Worm (Caenorhabditis elegans) whole organism, late embryonic: ENCODE results near the gene ugt-41.

Source experiments
- C38D4.7 ChIP-seq: fragments of 200-800 bp; sonication (Bioruptor generic); optimal IDR thresholded peaks from 2 replicates; lab custom pipeline; 2018; ENCODE audit warnings: mild to moderate bottlenecking, missing genetic modification characterization, moderate library complexity, missing compliant biosample characterization
- ama-1 ChIP-seq: fragments of 150-350 bp; optimal IDR thresholded peaks from 2 replicates; lab custom pipeline; 2014
- dve-1 ChIP-seq: sonication (generic microtip); optimal IDR thresholded peaks from 2 replicates; lab custom pipeline; 2017; ENCODE audit warnings: antibody characterized with exemption, mild to moderate bottlenecking, missing genetic modification characterization, missing compliant biosample characterization
- eyg-1 ChIP-seq: sonication (generic microtip); optimal IDR thresholded peaks from 2 replicates; lab custom pipeline; 2016; ENCODE audit warnings: missing genotype, missing genetic modification characterization, missing compliant biosample characterization
- nhr-11 ChIP-seq: fragments of 150-350 bp; optimal IDR thresholded peaks from 2 replicates; lab custom pipeline; 2014; ENCODE audit warnings: missing biosample characterization, missing genetic modification characterization
- pat-9 ChIP-seq: fragments of 200-800 bp; sonication (Bioruptor generic); optimal IDR thresholded peaks from 2 replicates; lab custom pipeline; 2018; ENCODE audit warnings: mild to moderate bottlenecking, missing genetic modification characterization, moderate library complexity, missing compliant biosample characterization
- pha-4 ChIP-seq: fragments of 150-350 bp; optimal IDR thresholded peaks from 2 replicates; lab custom pipeline; 2018; ENCODE audit warnings: missing biosample characterization, missing genetic modification reagents, missing genetic modification characterization
- pqm-1 ChIP-seq: sonication (generic microtip); optimal IDR thresholded peaks from 2 replicates; lab custom pipeline; 2016; ENCODE audit warnings: missing genetic modification characterization, missing compliant biosample characterization
- unc-42 ChIP-seq: sonication (generic microtip); optimal IDR thresholded peaks from 2 replicates; lab custom pipeline; 2016; ENCODE audit warnings: missing genotype, missing genetic modification characterization, missing compliant biosample characterization

ce11 chrV:7194818-7195217 lies 31.4 kb upstream of the ugt-41 start:
- TF ChIP-seq pat-9 (tag; lab: Kevin White, UChicago), result no peak
- TF ChIP-seq ama-1, result no peak
- TF ChIP-seq pha-4 (tag; lab: Kevin White, UChicago), result no peak
- TF ChIP-seq nhr-11, result no peak
- TF ChIP-seq eyg-1 (tag; lab: Kevin White, UChicago), result no peak
- TF ChIP-seq C38D4.7 (GFP tag; lab: Kevin White, UChicago), result no peak
- TF ChIP-seq pqm-1, result no peak
- no peak for TF ChIP-seq dve-1 (tag; lab: Kevin White, UChicago)
- TF ChIP-seq unc-42 (tag; lab: Kevin White, UChicago), result no peak
